Worm (Caenorhabditis elegans) whole organism, L4/young adult: ENCODE results near the gene wrt-3.

Experiments used
- W03F9.2 ChIP-seq: fragments of 150-350 bp; optimal IDR thresholded peaks from 2 replicates; lab custom pipeline; 2014; ENCODE audit warnings: missing biosample characterization, missing genetic modification characterization
- him-1 ChIP-seq: sonication (generic microtip); optimal IDR thresholded peaks from 2 replicates; lab custom pipeline; 2016; ENCODE audit warnings: missing genotype, missing genetic modification reagents, missing genetic modification characterization, missing compliant biosample characterization

- TF ChIP-seq him-1, result no peak
- TF ChIP-seq W03F9.2 (tag; lab: Kevin White, UChicago), result no peak
Observed at ce11 chrIV:9525682-9526416, 48.6 kb upstream of the wrt-3 start, which contains the start of gene elo-1.
